Fruit fly (Drosophila melanogaster) whole organism, embryonic: ENCODE data around the gene CG8281.

Source experiments
- Blimp-1 ChIP-seq: fragments of 200-800 bp; sonication (Bioruptor generic); optimal IDR thresholded peaks from 3 replicates; lab custom pipeline; 2018; ENCODE audit warnings: missing biosample characterization, missing genetic modification characterization, mild to moderate bottlenecking, moderate library complexity, missing genetic modification reagents
- CG10321 ChIP-seq: fragments of 200-800 bp; sonication (Bioruptor generic); IDR thresholded peaks from 2 replicates; pipeline ENCODE4 v1.3.6; 2022; ENCODE audit warnings: missing biosample characterization, missing genetic modification characterization
- CG10431 ChIP-seq: fragments of 200-800 bp; sonication (Bioruptor generic); optimal IDR thresholded peaks from 3 replicates; lab custom pipeline; 2018; ENCODE audit warnings: missing biosample characterization, mild to moderate bottlenecking, missing genetic modification characterization
- CG10543 ChIP-seq: fragments of 200-800 bp; sonication (Bioruptor generic); optimal IDR thresholded peaks from 3 replicates; lab custom pipeline; 2017; ENCODE audit warnings: missing biosample characterization, mild to moderate bottlenecking, missing genetic modification characterization, moderate library complexity
- CG11723 ChIP-seq: fragments of 200-800 bp; sonication (Bioruptor generic); optimal IDR thresholded peaks from 2 replicates; lab custom pipeline; 2017; ENCODE audit warnings: missing biosample characterization, mild to moderate bottlenecking, missing genetic modification characterization
- CG12071 ChIP-seq: fragments of 200-800 bp; sonication (Bioruptor generic); optimal IDR thresholded peaks from 3 replicates; lab custom pipeline; 2018; ENCODE audit warnings: missing biosample characterization, mild to moderate bottlenecking, missing genetic modification characterization
- CG14441 ChIP-seq: fragments of 200-800 bp; sonication (Bioruptor generic); IDR thresholded peaks from 2 replicates; pipeline ENCODE4 v1.3.6; 2022; ENCODE audit warnings: missing biosample characterization, missing genetic modification characterization
- CG15011 ChIP-seq: fragments of 200-800 bp; sonication (Bioruptor generic); optimal IDR thresholded peaks from 3 replicates; lab custom pipeline; 2018; ENCODE audit warnings: missing biosample characterization, mild to moderate bottlenecking, missing genetic modification characterization
- CG16813 ChIP-seq: fragments of 200-800 bp; sonication (Bioruptor generic); IDR thresholded peaks from 3 replicates; pipeline ENCODE4 v1.3.6; 2022; ENCODE audit warnings: missing biosample characterization, missing genetic modification characterization; ENCODE audit not compliant: partially characterized antibody
- CG17359 ChIP-seq: fragments of 200-800 bp; sonication (Bioruptor generic); optimal IDR thresholded peaks from 3 replicates; lab custom pipeline; 2018; ENCODE audit warnings: missing biosample characterization, mild to moderate bottlenecking, missing genetic modification characterization, moderate library complexity
- CG17829 ChIP-seq: fragments of 200-800 bp; optimal IDR thresholded peaks from 2 replicates; lab custom pipeline; 2019; ENCODE audit warnings: missing biosample characterization, mild to moderate bottlenecking, missing genetic modification characterization, moderate library complexity
- CG4404 ChIP-seq: fragments of 200-800 bp; sonication (Bioruptor generic); IDR thresholded peaks from 2 replicates; pipeline ENCODE4 v1.3.6; 2022; ENCODE audit warnings: missing biosample characterization, missing genetic modification characterization
- CG6272 ChIP-seq: fragments of 200-800 bp; sonication (Bioruptor generic); IDR thresholded peaks from 2 replicates; pipeline ENCODE4 v1.3.6; 2022; ENCODE audit warnings: missing biosample characterization, missing genetic modification characterization
- CG7357 ChIP-seq: fragments of 200-800 bp; sonication (Bioruptor generic); IDR thresholded peaks from 3 replicates; pipeline ENCODE4 v1.3.6; 2022; ENCODE audit warnings: missing biosample characterization, missing genetic modification characterization
- CG8388 ChIP-seq: fragments of 200-800 bp; sonication (Bioruptor generic); optimal IDR thresholded peaks from 2 replicates; lab custom pipeline; 2019; ENCODE audit warnings: missing biosample characterization, mild to moderate bottlenecking, missing genetic modification characterization, moderate library complexity
- CG9817 ChIP-seq: fragments of 200-800 bp; sonication (Bioruptor generic); optimal IDR thresholded peaks from 2 replicates; lab custom pipeline; 2018; ENCODE audit warnings: missing biosample characterization, mild to moderate bottlenecking, missing genetic modification characterization, moderate library complexity
- CTCF ChIP-seq: fragments of 200-800 bp; sonication (Bioruptor generic); optimal IDR thresholded peaks from 2 replicates; lab custom pipeline; 2017; ENCODE audit warnings: missing biosample characterization, mild to moderate bottlenecking, missing genetic modification characterization, moderate library complexity
- CkIIα-i1 ChIP-seq: fragments of 200-800 bp; sonication (Bioruptor generic); IDR thresholded peaks from 2 replicates; pipeline ENCODE4 v1.3.6; 2022; ENCODE audit warnings: missing biosample characterization, missing genetic modification characterization
- D19B ChIP-seq: fragments of 200-800 bp; sonication (Bioruptor generic); optimal IDR thresholded peaks from 2 replicates; lab custom pipeline; 2017; ENCODE audit warnings: missing biosample characterization, mild to moderate bottlenecking, missing genetic modification characterization
- Fer3 ChIP-seq: fragments of 200-800 bp; sonication (Bioruptor generic); optimal IDR thresholded peaks from 2 replicates; lab custom pipeline; 2018; ENCODE audit warnings: missing biosample characterization, mild to moderate bottlenecking, missing genetic modification characterization, moderate library complexity
- Hr3 ChIP-seq: fragments of 200-800 bp; sonication (Bioruptor generic); optimal IDR thresholded peaks from 3 replicates; lab custom pipeline; 2016; ENCODE audit warnings: missing biosample characterization, missing genetic modification characterization
- Hr51 ChIP-seq, 2 experiments: fragments of 200-800 bp; sonication (Bioruptor generic); optimal IDR thresholded peaks; 2 replicates in 1 of 2; 3 replicates in 1 of 2; lab custom pipeline; 2016 to 2018; ENCODE audit warnings: missing biosample characterization in 2 of 2, missing genetic modification characterization in 2 of 2, mild to moderate bottlenecking in 1 of 2, moderate library complexity in 1 of 2
- Nf-YA ChIP-seq: fragments of 200-800 bp; sonication (Bioruptor generic); IDR thresholded peaks from 2 replicates; pipeline ENCODE4 v1.3.6; 2022; ENCODE audit warnings: missing biosample characterization, missing genetic modification characterization
- NfI ChIP-seq: fragments of 200-800 bp; sonication (Bioruptor generic); optimal IDR thresholded peaks from 3 replicates; lab custom pipeline; 2018; ENCODE audit warnings: missing biosample characterization, mild to moderate bottlenecking, missing genetic modification characterization, moderate library complexity
- Optix ChIP-seq: fragments of 200-800 bp; sonication (Bioruptor generic); IDR thresholded peaks from 3 replicates; pipeline ENCODE4 v1.3.6; 2022; ENCODE audit warnings: missing biosample characterization, missing genetic modification characterization
- PHDP ChIP-seq: fragments of 200-800 bp; sonication (Bioruptor generic); optimal IDR thresholded peaks from 3 replicates; lab custom pipeline; 2018; ENCODE audit warnings: missing biosample characterization, mild to moderate bottlenecking, missing genetic modification characterization, moderate library complexity
- Sox102F ChIP-seq: fragments of 200-800 bp; sonication (Bioruptor generic); optimal IDR thresholded peaks from 2 replicates; lab custom pipeline; 2018; ENCODE audit warnings: missing biosample characterization, mild to moderate bottlenecking, missing genetic modification characterization, moderate library complexity
- bcd ChIP-seq: fragments of 200-800 bp; sonication (Bioruptor generic); optimal IDR thresholded peaks from 2 replicates; lab custom pipeline; 2017; ENCODE audit warnings: missing biosample characterization, mild to moderate bottlenecking, missing genetic modification characterization
- bsh ChIP-seq, 2 experiments: fragments of 200-800 bp; sonication (Bioruptor generic); optimal IDR thresholded peaks; 2 replicates each; lab custom pipeline; 2017 to 2018; ENCODE audit warnings: mild to moderate bottlenecking in 2 of 2, missing biosample characterization in 2 of 2, missing genetic modification characterization in 2 of 2, moderate library complexity in 1 of 2
- dysf ChIP-seq: fragments of 200-800 bp; sonication (Bioruptor generic); IDR thresholded peaks from 3 replicates; pipeline ENCODE4 v1.3.6; 2022; ENCODE audit warnings: missing biosample characterization, missing genetic modification characterization
- eve ChIP-seq, 2 experiments: fragments of >200 bp; optimal IDR thresholded peaks; 2 replicates each; lab custom pipeline; 2017; ENCODE audit warnings: missing biosample characterization in 2 of 2, missing genetic modification characterization in 2 of 2
- fd96Cb ChIP-seq: fragments of 200-800 bp; sonication (Bioruptor generic); optimal IDR thresholded peaks from 2 replicates; lab custom pipeline; 2018; ENCODE audit warnings: missing biosample characterization, mild to moderate bottlenecking, missing genetic modification characterization, moderate library complexity
- fu2 ChIP-seq: fragments of 200-800 bp; sonication (Bioruptor generic); optimal IDR thresholded peaks from 2 replicates; lab custom pipeline; 2016; ENCODE audit warnings: missing biosample characterization, missing genetic modification characterization
- grn ChIP-seq: fragments of 200-800 bp; sonication (Bioruptor generic); optimal IDR thresholded peaks from 3 replicates; lab custom pipeline; 2017; ENCODE audit warnings: missing biosample characterization, missing genetic modification characterization
- gsb-n ChIP-seq: fragments of 200-800 bp; sonication (Bioruptor generic); optimal IDR thresholded peaks from 3 replicates; lab custom pipeline; 2018; ENCODE audit warnings: missing biosample characterization, mild to moderate bottlenecking, missing genetic modification characterization
- hth ChIP-seq: fragments of >200 bp; optimal IDR thresholded peaks from 2 replicates; lab custom pipeline; 2017; ENCODE audit warnings: inconsistent platforms
- jigr1 ChIP-seq: fragments of 200-800 bp; sonication (Bioruptor generic); IDR thresholded peaks from 3 replicates; pipeline ENCODE4 v1.3.6; 2022; ENCODE audit warnings: missing biosample characterization, missing genetic modification characterization
- mam ChIP-seq: fragments of 200-800 bp; sonication (Bioruptor generic); optimal IDR thresholded peaks from 3 replicates; lab custom pipeline; 2016; ENCODE audit warnings: missing biosample characterization, missing genetic modification characterization
- nau ChIP-seq: fragments of 200-800 bp; sonication (Bioruptor generic); optimal IDR thresholded peaks from 3 replicates; lab custom pipeline; 2017; ENCODE audit warnings: missing biosample characterization, mild to moderate bottlenecking, missing genetic modification characterization, missing genetic modification reagents
- pnt ChIP-seq: fragments of 200-800 bp; sonication (Bioruptor generic); optimal IDR thresholded peaks from 3 replicates; lab custom pipeline; 2016; ENCODE audit warnings: missing biosample characterization, missing genetic modification characterization
- prd ChIP-seq, 3 experiments: fragments of >200 bp in 2 of 3; fragments of 200-800 bp in 1 of 3; sonication (Bioruptor generic) in 1 of 3; optimal IDR thresholded peaks in 2 of 3; IDR thresholded peaks in 1 of 3; 2 replicates in 2 of 3; 3 replicates in 1 of 3; pipeline versions ENCODE4 v1.3.6 to Lab custom; 2017 to 2022; ENCODE audit warnings: missing biosample characterization in 1 of 3, missing genetic modification characterization in 1 of 3
- sd ChIP-seq: fragments of 200-800 bp; sonication (Bioruptor generic); optimal IDR thresholded peaks from 3 replicates; lab custom pipeline; 2018; ENCODE audit warnings: missing biosample characterization, mild to moderate bottlenecking, missing genetic modification characterization, moderate library complexity
- sisA ChIP-seq: fragments of 200-800 bp; sonication (Bioruptor generic); IDR thresholded peaks from 2 replicates; pipeline ENCODE4 v1.3.6; 2022; ENCODE audit warnings: missing biosample characterization, missing genetic modification characterization
- slbo ChIP-seq: fragments of 200-800 bp; sonication (Bioruptor generic); IDR thresholded peaks from 2 replicates; pipeline ENCODE4 v1.3.6; 2022; ENCODE audit warnings: missing biosample characterization, missing genetic modification characterization
- tin ChIP-seq: fragments of 200-800 bp; sonication (Bioruptor generic); optimal IDR thresholded peaks from 3 replicates; lab custom pipeline; 2016; ENCODE audit warnings: missing biosample characterization, missing genetic modification characterization
- tio ChIP-seq: fragments of 200-800 bp; sonication (Bioruptor generic); optimal IDR thresholded peaks from 2 replicates; lab custom pipeline; 2017; ENCODE audit warnings: missing biosample characterization, missing genetic modification characterization, inconsistent platforms
- tna ChIP-seq: fragments of 200-800 bp; sonication (Bioruptor generic); IDR thresholded peaks from 2 replicates; pipeline ENCODE4 v1.3.6; 2022; ENCODE audit warnings: missing biosample characterization, missing genetic modification characterization; ENCODE audit not compliant: partially characterized antibody
- twi ChIP-seq: fragments of 200-800 bp; optimal IDR thresholded peaks from 2 replicates; lab custom pipeline; 2019; ENCODE audit warnings: missing biosample characterization, mild to moderate bottlenecking, missing genetic modification characterization, moderate library complexity
- wor ChIP-seq: fragments of 200-800 bp; sonication (Bioruptor generic); IDR thresholded peaks from 2 replicates; pipeline ENCODE4 v1.3.6; 2022; ENCODE audit warnings: missing biosample characterization, missing genetic modification characterization

CG8281 gene

dm6 chr3L:7869715-7870387, 42.4 kb upstream of the CG8281 start (continued):
- TF ChIP-seq gsb-n (peak; percentile 31), eve (GFP tag; optimal IDR thresholded peaks at IDR 0.05; lab: Kevin White, UChicago) (peak in 1 of 2 experiments; percentile 74), CG14441 (GFP tag; lab: Robert Waterston, UW) (peak; percentile 35; the same call in 1 of the 2 replicates), bcd (GFP tag; lab: Kevin White, UChicago) (peak; percentile 37), Nf-YA (GFP tag; lab: Robert Waterston, UW) (no peak), CkIIα-i1 (GFP tag; lab: Robert Waterston, UW) (no peak), Hr3 (GFP tag; lab: Kevin White, UChicago) (peak; percentile 11), nau (GFP tag; lab: Kevin White, UChicago) (no peak), fd96Cb (tag; lab: Kevin White, UChicago) (peak; percentile 25), CG12071 (GFP tag; lab: Kevin White, UChicago) (no peak), tna (no peak), slbo (GFP tag; lab: Robert Waterston, UW) (peak; percentile 33; the same call in 1 of the 2 replicates), CG15011 (GFP tag; lab: Kevin White, UChicago) (no peak), CTCF (GFP tag; lab: Kevin White, UChicago) (no peak), sisA (GFP tag; lab: Robert Waterston, UW) (0 out of 2 replicates have a peak, but pooled peaks have one; percentile 4), CG10431 (GFP tag; lab: Kevin White, UChicago) (no peak), CG6272 (GFP tag; lab: Robert Waterston, UW) (no peak), CG8388 (GFP tag; lab: Kevin White, UChicago) (peak; percentile 46), Optix (no peak), CG11723 (GFP tag; lab: Kevin White, UChicago) (peak; percentile 30), tin (GFP tag; lab: Kevin White, UChicago) (peak; percentile 6), wor (GFP tag; lab: Robert Waterston, UW) (peak; percentile 41; the same call in 1 of the 2 replicates), tio (peak; percentile 16), mam (GFP tag; lab: Kevin White, UChicago) (no peak), CG4404 (GFP tag; lab: Robert Waterston, UW) (no peak), Sox102F (GFP tag; lab: Kevin White, UChicago) (peak; percentile 61), Blimp-1 (peak; percentile 44), hth (lab: Kevin White, UChicago) (no peak), PHDP (peak; percentile 41), CG7357 (peak; percentile 44; the same call in 1 of the 3 replicates), CG17359 (tag; lab: Kevin White, UChicago) (peak; percentile 31), Fer3 (no peak), NfI (GFP tag; lab: Kevin White, UChicago) (peak; percentile 13), sd (tag; lab: Kevin White, UChicago) (peak; percentile 40), CG10321 (no peak), D19B (GFP tag; lab: Kevin White, UChicago) (no peak), CG17829 (tag; lab: Kevin White, UChicago) (peak; percentile 29), twi (tag; lab: Kevin White, UChicago) (no peak), Hr51 (GFP tag; optimal IDR thresholded peaks at IDR 0.05; lab: Kevin White, UChicago) (peak in 1 of 2 experiments; percentile 55), pnt (GFP tag; lab: Kevin White, UChicago) (no peak), CG9817 (tag; lab: Kevin White, UChicago) (peak; percentile 8), CG10543 (GFP tag; lab: Kevin White, UChicago) (no peak), fu2 (no peak), bsh (GFP tag; optimal IDR thresholded peaks at IDR 0.05; lab: Kevin White, UChicago) (peak; percentile 61 to 78), prd (optimal IDR thresholded peaks at IDR 0.05; lab: Kevin White, UChicago) (no peak), prd (GFP tag; IDR thresholded peaks at IDR 0.05; lab: Robert Waterston, UW) (peak; percentile 58; the same call in 2 of the 3 replicates), grn (no peak), CG16813 (GFP tag; lab: Robert Waterston, UW) (no peak), dysf (GFP tag; lab: Robert Waterston, UW) (peak; percentile 56), jigr1 (GFP tag; lab: Robert Waterston, UW) (peak; percentile 16; the same call in 1 of the 3 replicates)
